Fruit fly (Drosophila melanogaster): ENCODE data around the gene CG42238.

CG42238 gene

dm6 chr2L:20922196-20923087 is 129.5 kb downstream of the CG42238 start, which contains the start of gene Mtp (continued):
- no peak for TF ChIP-seq CG8359 (GFP tag; optimal IDR thresholded peaks at IDR 0.05; ENCODE audit: borderline replicate concordance)
- peak; percentile 42 for TF ChIP-seq Dek (tag; optimal IDR thresholded peaks at IDR 0.05)
- peak; percentile 82 for TF ChIP-seq Side (GFP tag; optimal IDR thresholded peaks at IDR 0.05)
- TF ChIP-seq H15 (GFP tag; IDR thresholded peaks at IDR 0.05): peak; percentile 47; the same call in 1 of the 3 replicates
- TF ChIP-seq Ets65A (GFP tag): peak; percentile 96
- peak; percentile 32; the same call in 1 of the 2 replicates for TF ChIP-seq CG31224 (GFP tag; IDR thresholded peaks at IDR 0.05)
- TF ChIP-seq CG13287 (GFP tag; IDR thresholded peaks at IDR 0.05; ENCODE audit: partially characterized antibody): peak; percentile 35; the same call in 1 of the 2 replicates
- TF ChIP-seq mirr (GFP tag; optimal IDR thresholded peaks at IDR 0.05): no peak
- TF ChIP-seq Sin3A (optimal IDR thresholded peaks at IDR 0.05): no peak
- 0 out of 2 replicates have a peak, but pooled peaks have one; percentile 12 for TF ChIP-seq CG11085 (GFP tag; IDR thresholded peaks at IDR 0.05)
- no peak for TF ChIP-seq luna (GFP tag; optimal IDR thresholded peaks at IDR 0.05)
- TF ChIP-seq CG6791 (GFP tag; IDR thresholded peaks at IDR 0.05; ENCODE audit: partially characterized antibody): no peak
- peak; percentile 69 for TF ChIP-seq CG11723 (GFP tag; optimal IDR thresholded peaks at IDR 0.05)
- peak; percentile 71 for TF ChIP-seq CG17385 (GFP tag; optimal IDR thresholded peaks at IDR 0.05)
- TF ChIP-seq psq (GFP tag; optimal IDR thresholded peaks at IDR 0.05): peak; percentile 5
- peak; percentile 71 for TF ChIP-seq Atf-2 (GFP tag; optimal IDR thresholded peaks at IDR 0.05)
- TF ChIP-seq HLH54F (GFP tag; optimal IDR thresholded peaks at IDR 0.05): peak; percentile 79
- peak; percentile 61 for TF ChIP-seq Dip3 (GFP tag; optimal IDR thresholded peaks at IDR 0.05)
- TF ChIP-seq crp (GFP tag; optimal IDR thresholded peaks at IDR 0.05): peak; percentile 88 to 99
- peak; percentile 14 for TF ChIP-seq emc (GFP tag; optimal IDR thresholded peaks at IDR 0.05)
- TF ChIP-seq slp2 (GFP tag; optimal IDR thresholded peaks at IDR 0.05): peak; percentile 68
- TF ChIP-seq CG8281 (tag; optimal IDR thresholded peaks at IDR 0.05): peak; percentile 22
- TF ChIP-seq CG6854 (GFP tag; optimal IDR thresholded peaks at IDR 0.05): peak; percentile 56
- TF ChIP-seq peb (GFP tag; IDR thresholded peaks at IDR 0.05): peak; percentile 36
- TF ChIP-seq fd102C (GFP tag; optimal IDR thresholded peaks at IDR 0.05): no peak
- TF ChIP-seq CG4328 (GFP tag; optimal IDR thresholded peaks at IDR 0.05): peak; percentile 44
- peak; percentile 81 for TF ChIP-seq org-1 (GFP tag; optimal IDR thresholded peaks at IDR 0.05)
- TF ChIP-seq CG7839 (tag; optimal IDR thresholded peaks at IDR 0.05): peak; percentile 82
- peak; percentile 24 for TF ChIP-seq Atf3 (GFP tag; optimal IDR thresholded peaks at IDR 0.05)
- TF ChIP-seq CG17568 (GFP tag; optimal IDR thresholded peaks at IDR 0.05): peak; percentile 37
- TF ChIP-seq CG1832 (GFP tag; optimal IDR thresholded peaks at IDR 0.05): no peak
- TF ChIP-seq CG11093 (GFP tag; IDR thresholded peaks at IDR 0.05): 0 out of 3 replicates have a peak, but pooled peaks have one; percentile 50
- peak; percentile 65 for TF ChIP-seq fd96Cb (tag; optimal IDR thresholded peaks at IDR 0.05)
- peak; percentile 76 for TF ChIP-seq dysf (GFP tag; IDR thresholded peaks at IDR 0.05)
- TF ChIP-seq CG7357 (GFP tag; IDR thresholded peaks at IDR 0.05): 0 out of 3 replicates have a peak, but pooled peaks have one; percentile 59
- TF ChIP-seq CG12071 (GFP tag; optimal IDR thresholded peaks at IDR 0.05): peak; percentile 62
- TF ChIP-seq jumu (GFP tag; optimal IDR thresholded peaks at IDR 0.05): peak; percentile 78
- peak; percentile 50 for TF ChIP-seq CG10462 (GFP tag; optimal IDR thresholded peaks at IDR 0.05)
- TF ChIP-seq CG18011 (GFP tag; optimal IDR thresholded peaks at IDR 0.05): peak; percentile 24
- TF ChIP-seq knrl (GFP tag; IDR thresholded peaks at IDR 0.05; ENCODE audit: partially characterized antibody): no peak
- TF ChIP-seq Dp (GFP tag; optimal IDR thresholded peaks at IDR 0.05): peak; percentile 55
- peak; percentile 83 for TF ChIP-seq CG12769 (tag; optimal IDR thresholded peaks at IDR 0.05)
- TF ChIP-seq CG1647 (GFP tag; optimal IDR thresholded peaks at IDR 0.05): peak; percentile 72
- TF ChIP-seq tna (GFP tag; IDR thresholded peaks at IDR 0.05; ENCODE audit: partially characterized antibody): no peak
- TF ChIP-seq hb (GFP tag; IDR thresholded peaks at IDR 0.05; ENCODE audit: partially characterized antibody): no peak
- peak; percentile 33 for TF ChIP-seq CG15479 (GFP tag; optimal IDR thresholded peaks at IDR 0.05)
- TF ChIP-seq CG6689 (GFP tag; IDR thresholded peaks at IDR 0.05): peak; percentile 67
- peak; percentile 71 for TF ChIP-seq D19A (tag; optimal IDR thresholded peaks at IDR 0.05)
